Worm (Caenorhabditis elegans) whole organism, midembryonic: ENCODE data around the gene C36E8.4.

Experiments
- T22C8.4 ChIP-seq: fragments of 200-800 bp; sonication (Bioruptor generic); IDR thresholded peaks from 2 replicates; pipeline ENCODE4 v1.3.6; 2022; ENCODE audit warnings: missing genetic modification characterization, missing compliant biosample characterization
- cog-1 ChIP-seq: sonication (generic microtip); optimal IDR thresholded peaks from 2 replicates; lab custom pipeline; 2016; ENCODE audit warnings: missing genetic modification characterization, missing compliant biosample characterization
- flt-1 ChIP-seq: fragments of 200-800 bp; sonication (Bioruptor generic); IDR thresholded peaks from 2 replicates; pipeline ENCODE4 v1.3.6; 2022; ENCODE audit warnings: missing genetic modification characterization, missing compliant biosample characterization
- klf-2 ChIP-seq: fragments of 200-800 bp; sonication (Bioruptor generic); conservative IDR thresholded peaks from 2 replicates; pipeline ENCODE4 v1.3.6; 2022; ENCODE audit warnings: missing genetic modification reagents, missing genetic modification characterization, missing compliant biosample characterization
- med-1 ChIP-seq: sonication (generic microtip); optimal IDR thresholded peaks from 2 replicates; lab custom pipeline; 2017; ENCODE audit warnings: missing genetic modification characterization, mild to moderate bottlenecking, missing compliant biosample characterization, antibody characterized with exemption, missing genetic modification reagents; ENCODE audit not compliant: insufficient read depth
- ref-1 ChIP-seq: fragments of 200-800 bp; sonication (Bioruptor generic); conservative IDR thresholded peaks from 2 replicates; pipeline ENCODE4 v1.3.6; 2022; ENCODE audit warnings: missing genetic modification reagents, missing genetic modification characterization, missing compliant biosample characterization
- tab-1 ChIP-seq: fragments of 200-800 bp; sonication (Bioruptor generic); IDR thresholded peaks from 2 replicates; pipeline ENCODE4 v1.3.6; 2022; ENCODE audit warnings: missing genetic modification characterization, missing compliant biosample characterization
- ztf-23 ChIP-seq: fragments of 200-800 bp; sonication (Bioruptor generic); IDR thresholded peaks from 2 replicates; pipeline ENCODE4 v1.3.6; 2022; ENCODE audit warnings: missing genetic modification reagents, missing genetic modification characterization, missing compliant biosample characterization
- ztf-29 ChIP-seq: fragments of 200-800 bp; sonication (Bioruptor generic); IDR thresholded peaks from 2 replicates; pipeline ENCODE4 v1.3.6; 2022; ENCODE audit warnings: missing genetic modification reagents, missing genetic modification characterization, missing compliant biosample characterization

The C36E8.4 gene

DNA sequence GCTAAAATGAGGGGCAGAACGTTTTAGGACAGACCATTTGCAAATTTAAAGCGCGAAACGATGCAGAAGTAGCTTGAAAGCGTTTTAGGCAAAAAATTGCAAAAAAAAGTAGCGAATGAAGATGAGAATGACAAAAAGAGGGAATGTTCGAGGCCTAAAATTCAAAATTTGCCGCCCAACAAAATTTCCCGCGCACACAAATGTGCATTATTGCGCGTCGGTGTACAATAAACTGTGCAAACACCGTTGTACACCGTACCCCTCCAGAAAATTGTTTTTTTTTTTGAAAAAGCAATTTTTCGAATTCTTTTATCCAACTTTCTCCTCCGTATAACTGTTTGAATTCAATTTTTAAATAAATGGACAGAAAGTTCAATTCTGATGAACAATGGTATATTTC lies 7.7 kb downstream of the C36E8.4 start, which contains the start of gene snpc-3.4:
Gene snpc-3.4, plus strand, starts transcription at position 237 of the 400 bp plus-strand sequence.
- peak; percentile 10 for TF ChIP-seq cog-1 (tag; lab: Kevin White, UChicago)
- TF ChIP-seq ztf-23: no peak
- TF ChIP-seq ref-1 (GFP tag; lab: Robert Waterston, UW): no peak
- no peak for TF ChIP-seq flt-1 (GFP tag; lab: Robert Waterston, UW)
- peak; percentile 21 for TF ChIP-seq med-1
- no peak for TF ChIP-seq tab-1
- TF ChIP-seq T22C8.4 (GFP tag; lab: Robert Waterston, UW): no peak
- TF ChIP-seq ztf-29: no peak
- no peak for TF ChIP-seq klf-2

- TF ChIP-seq ztf-29 (no peak), ref-1 (GFP tag; lab: Robert Waterston, UW) (no peak), ztf-23 (no peak), flt-1 (GFP tag; lab: Robert Waterston, UW) (no peak), klf-2 (no peak), T22C8.4 (GFP tag; lab: Robert Waterston, UW) (no peak), cog-1 (tag; lab: Kevin White, UChicago) (no peak), med-1 (no peak), tab-1 (no peak)
Observed at ce11 chrIII:4021866-4022265, 9.7 kb downstream of the C36E8.4 start, which contains the start of gene tftc-5. Gene tftc-5 (plus strand): TSS chrIII:4022166.

- no peak for TF ChIP-seq cog-1 (tag; lab: Kevin White, UChicago)
- no peak for TF ChIP-seq ztf-23
- TF ChIP-seq ref-1 (GFP tag; lab: Robert Waterston, UW): no peak
- no peak for TF ChIP-seq tab-1
- TF ChIP-seq klf-2: no peak
- no peak for TF ChIP-seq T22C8.4 (GFP tag; lab: Robert Waterston, UW)
- no peak for TF ChIP-seq med-1
- no peak for TF ChIP-seq flt-1 (GFP tag; lab: Robert Waterston, UW)
- TF ChIP-seq ztf-29: no peak
Observed at ce11 chrIII:4028061-4028460, 15.9 kb downstream of the C36E8.4 start, which contains the start of gene T02C12.5. Gene T02C12.5 (minus strand): TSS chrIII:4028161.

ce11 chrIII:4030839-4031238 lies 18.7 kb downstream of the C36E8.4 start:
- TF ChIP-seq ztf-23: no peak
- no peak for TF ChIP-seq ztf-29
- no peak for TF ChIP-seq med-1
- no peak for TF ChIP-seq flt-1 (GFP tag; lab: Robert Waterston, UW)
- TF ChIP-seq ref-1 (GFP tag; lab: Robert Waterston, UW): no peak
- no peak for TF ChIP-seq cog-1 (tag; lab: Kevin White, UChicago)
- TF ChIP-seq tab-1: no peak
- TF ChIP-seq T22C8.4 (GFP tag; lab: Robert Waterston, UW): no peak
- TF ChIP-seq klf-2: no peak

DNA sequence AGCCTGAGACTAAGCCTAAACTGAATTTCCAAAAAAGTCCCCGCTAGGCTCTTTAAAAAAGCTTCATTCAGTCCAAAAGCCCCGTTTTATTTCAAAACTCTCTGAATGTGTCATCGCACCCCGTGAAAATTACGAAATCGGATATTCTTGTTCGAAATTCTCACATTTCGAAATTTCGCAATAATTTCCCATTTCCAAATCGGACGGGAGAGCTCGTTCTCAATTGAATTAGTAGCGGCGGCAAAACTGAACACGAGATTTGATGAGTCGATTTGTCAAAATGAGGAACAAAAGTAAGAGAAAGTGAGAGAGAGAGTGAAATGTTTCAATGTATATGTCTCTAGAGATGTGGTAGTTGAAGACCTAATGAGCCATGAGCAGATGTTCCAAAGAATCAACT lies 22.8 kb downstream of the C36E8.4 start:
- TF ChIP-seq T22C8.4 (GFP tag; lab: Robert Waterston, UW) (no peak), ztf-23 (no peak)

DNA sequence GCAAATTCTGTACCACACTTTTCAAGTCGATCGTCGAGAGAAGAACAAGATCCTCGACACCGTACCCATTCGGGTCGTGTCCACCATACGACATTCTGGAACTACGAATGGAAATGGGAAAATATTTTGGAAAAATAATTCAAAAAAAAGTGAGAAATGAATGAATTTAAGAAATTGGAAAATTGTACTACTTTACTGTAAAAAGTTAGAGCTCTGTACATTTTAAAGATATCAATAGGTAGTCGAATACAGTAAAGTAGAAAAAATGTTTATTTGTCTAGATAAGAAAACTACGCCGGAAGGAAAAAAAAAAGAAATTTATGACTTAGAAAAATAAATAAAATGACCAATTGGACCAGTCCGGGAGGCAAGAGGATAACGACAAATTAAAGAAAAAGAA lies 24.6 kb downstream of the C36E8.4 start, which contains the start of gene hum-5:
Gene hum-5, minus strand, starts transcription at position 101 of the 400 bp plus-strand sequence.
- no peak for TF ChIP-seq T22C8.4 (GFP tag; lab: Robert Waterston, UW)
- no peak for TF ChIP-seq flt-1 (GFP tag; lab: Robert Waterston, UW)

DNA sequence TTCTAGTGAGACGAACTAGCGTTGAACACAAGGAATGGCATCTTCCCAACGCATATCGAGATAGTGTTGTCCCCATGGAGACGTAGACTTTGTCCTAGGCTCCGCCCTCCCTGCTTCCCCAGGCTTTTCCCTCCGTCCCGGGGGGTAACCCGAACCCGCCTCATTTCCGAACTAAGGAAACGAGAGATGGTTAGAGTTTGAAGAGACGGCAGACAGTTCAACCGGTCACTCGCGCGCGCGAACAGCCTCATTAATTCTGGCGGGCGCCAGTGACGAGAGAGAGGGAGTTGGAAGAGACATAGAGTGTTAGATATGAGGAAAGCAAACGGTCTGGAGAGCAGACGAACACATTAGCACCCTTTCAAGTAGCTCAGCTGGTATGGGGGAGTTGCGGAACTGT lies 25.2 kb downstream of the C36E8.4 start:
- TF ChIP-seq tab-1 (no peak), klf-2 (no peak), cog-1 (tag; lab: Kevin White, UChicago) (no peak), ztf-29 (no peak), ztf-23 (no peak), med-1 (no peak), T22C8.4 (GFP tag; lab: Robert Waterston, UW) (no peak), ref-1 (GFP tag; lab: Robert Waterston, UW) (no peak), flt-1 (GFP tag; lab: Robert Waterston, UW) (no peak)

DNA sequence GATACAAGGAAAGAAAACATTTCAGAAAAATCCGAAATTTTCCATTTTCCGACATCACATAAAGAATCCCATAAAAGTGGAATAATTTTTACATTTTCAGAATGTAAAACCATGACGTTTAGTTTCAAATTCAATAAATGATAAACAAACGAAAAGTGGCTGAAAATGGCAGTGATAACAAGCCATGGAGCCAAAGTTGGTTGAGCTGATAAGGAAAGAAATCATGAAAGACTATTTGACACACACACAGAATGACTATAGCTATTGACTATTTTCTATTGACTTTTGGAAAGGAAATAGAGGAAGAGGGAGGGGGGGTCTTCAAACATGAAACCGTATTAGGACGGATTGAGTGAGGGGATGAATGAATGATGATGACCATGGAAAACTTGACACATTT lies 27.6 kb downstream of the C36E8.4 start:
- TF ChIP-seq ztf-29: no peak
- TF ChIP-seq klf-2: no peak
- TF ChIP-seq ztf-23: no peak
- no peak for TF ChIP-seq T22C8.4 (GFP tag; lab: Robert Waterston, UW)
- no peak for TF ChIP-seq cog-1 (tag; lab: Kevin White, UChicago)
- no peak for TF ChIP-seq ref-1 (GFP tag; lab: Robert Waterston, UW)
- no peak for TF ChIP-seq tab-1
- TF ChIP-seq med-1: no peak
- TF ChIP-seq flt-1 (GFP tag; lab: Robert Waterston, UW): no peak

DNA sequence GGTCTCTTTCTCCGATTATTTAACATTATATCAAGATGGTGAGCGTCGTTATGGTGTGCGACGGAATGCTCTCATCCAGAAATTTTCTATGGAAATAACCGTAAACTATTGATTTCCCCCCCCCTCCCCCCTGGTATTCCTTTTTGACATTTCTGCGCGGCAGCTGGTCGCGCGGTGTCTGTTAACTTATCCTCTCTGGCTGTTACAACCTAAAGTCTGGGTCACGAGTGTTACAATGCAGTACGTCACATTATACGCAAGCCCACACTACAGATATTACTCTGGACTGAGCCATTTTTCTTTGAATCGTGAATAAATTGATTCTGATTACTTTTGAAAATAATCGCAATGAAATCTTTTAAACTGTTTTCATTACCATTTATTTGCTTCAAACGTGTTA lies 37.0 kb downstream of the C36E8.4 start:
- no peak for TF ChIP-seq flt-1 (GFP tag; lab: Robert Waterston, UW)
- TF ChIP-seq klf-2: no peak
- TF ChIP-seq tab-1: no peak
- no peak for TF ChIP-seq ztf-29
- TF ChIP-seq cog-1 (tag; lab: Kevin White, UChicago): no peak
- no peak for TF ChIP-seq T22C8.4 (GFP tag; lab: Robert Waterston, UW)
- no peak for TF ChIP-seq ref-1 (GFP tag; lab: Robert Waterston, UW)
- no peak for TF ChIP-seq ztf-23
- no peak for TF ChIP-seq med-1

- no peak for TF ChIP-seq flt-1 (GFP tag; lab: Robert Waterston, UW)
- TF ChIP-seq tab-1: no peak
- no peak for TF ChIP-seq ztf-23
- no peak for TF ChIP-seq med-1
- no peak for TF ChIP-seq ref-1 (GFP tag; lab: Robert Waterston, UW)
- TF ChIP-seq T22C8.4 (GFP tag; lab: Robert Waterston, UW): no peak
Observed at ce11 chrIII:4057894-4058293, 45.8 kb downstream of the C36E8.4 start, which contains the start of gene rcq-5. Gene rcq-5 (minus strand): TSS chrIII:4057976.

ce11 chrIII:4058643-4059042 lies 46.5 kb downstream of the C36E8.4 start, which contains the start of gene his-69:
Gene his-69 (minus strand): TSS chrIII:4058743.
- no peak for TF ChIP-seq flt-1 (GFP tag; lab: Robert Waterston, UW)
- TF ChIP-seq ztf-29: no peak
- no peak for TF ChIP-seq ref-1 (GFP tag; lab: Robert Waterston, UW)
- no peak for TF ChIP-seq med-1
- TF ChIP-seq T22C8.4 (GFP tag; lab: Robert Waterston, UW): no peak
- TF ChIP-seq ztf-23: no peak
- no peak for TF ChIP-seq tab-1
- TF ChIP-seq cog-1 (tag; lab: Kevin White, UChicago): no peak
- TF ChIP-seq klf-2: no peak
